Fruit fly (Drosophila melanogaster): ENCODE measurements around the gene CG43074.

Gene CG43074

dm6 chr3L:3436838-3437663 lies 47.4 kb downstream of the CG43074 start:
- no peak for TF ChIP-seq H15 (GFP tag; IDR thresholded peaks at IDR 0.05)
- TF ChIP-seq unpg (GFP tag; optimal IDR thresholded peaks at IDR 0.05) = peak; percentile 55
- peak; percentile 79 for TF ChIP-seq CG11504 (tag; optimal IDR thresholded peaks at IDR 0.05)
- TF ChIP-seq CG10654 (GFP tag; optimal IDR thresholded peaks at IDR 0.05) = no peak
- no peak for TF ChIP-seq gro (GFP tag; optimal IDR thresholded peaks at IDR 0.05)
- no peak for TF ChIP-seq hb (GFP tag; IDR thresholded peaks at IDR 0.05; ENCODE audit: partially characterized antibody)
- peak; percentile 74 for TF ChIP-seq PHDP (tag; optimal IDR thresholded peaks at IDR 0.05)
- TF ChIP-seq phol (tag; optimal IDR thresholded peaks at IDR 0.05) = peak; percentile 51
- TF ChIP-seq fd96Cb (tag; optimal IDR thresholded peaks at IDR 0.05) = peak; percentile 41
- no peak for TF ChIP-seq Oaz (GFP tag; IDR thresholded peaks at IDR 0.05)
- TF ChIP-seq Vsx1 (GFP tag; optimal IDR thresholded peaks at IDR 0.05) = peak; percentile 3
- no peak for TF ChIP-seq CG33557 (GFP tag; optimal IDR thresholded peaks at IDR 0.05)
- no peak for TF ChIP-seq CG5245 (GFP tag; optimal IDR thresholded peaks at IDR 0.05)
- peak; percentile 25 for TF ChIP-seq lilli (GFP tag; optimal IDR thresholded peaks at IDR 0.05)
- TF ChIP-seq bab2 (GFP tag; optimal IDR thresholded peaks at IDR 0.05) = no peak
- TF ChIP-seq CG10543 (GFP tag; optimal IDR thresholded peaks at IDR 0.05) = peak; percentile 26
- peak; percentile 40 for TF ChIP-seq CG13296 (GFP tag; optimal IDR thresholded peaks at IDR 0.05)
- peak; percentile 34 for TF ChIP-seq Hmr (GFP tag; optimal IDR thresholded peaks at IDR 0.05)
- TF ChIP-seq YL-1 (GFP tag; optimal IDR thresholded peaks at IDR 0.05) = no peak
- TF ChIP-seq ATbp (GFP tag; optimal IDR thresholded peaks at IDR 0.05) = peak; percentile 40
- TF ChIP-seq exex (tag; optimal IDR thresholded peaks at IDR 0.05) = peak; percentile 24
- TF ChIP-seq Fer1 (GFP tag; optimal IDR thresholded peaks at IDR 0.05) = peak; percentile 44
- TF ChIP-seq klu (GFP tag; IDR thresholded peaks at IDR 0.05) = no peak; the same call in 1 of the 2 replicates
- TF ChIP-seq dysf (GFP tag; IDR thresholded peaks at IDR 0.05) = peak; percentile 70; the same call in 2 of the 3 replicates
- TF ChIP-seq sima (GFP tag; optimal IDR thresholded peaks at IDR 0.05) = no peak
- TF ChIP-seq CG17361 (GFP tag; IDR thresholded peaks at IDR 0.05) = peak; percentile 71; the same call in 2 of the 3 replicates
- peak; percentile 52 for TF ChIP-seq Fer3 (tag; optimal IDR thresholded peaks at IDR 0.05)
- TF ChIP-seq Ssrp (tag; optimal IDR thresholded peaks at IDR 0.05) = peak; percentile 46
- peak; percentile 58 for TF ChIP-seq lab (GFP tag; optimal IDR thresholded peaks at IDR 0.05)
- peak; percentile 59 for TF ChIP-seq CG31441 (GFP tag; IDR thresholded peaks at IDR 0.05)
- no peak for TF ChIP-seq ac (GFP tag; optimal IDR thresholded peaks at IDR 0.05)
- TF ChIP-seq CG8924 (tag; optimal IDR thresholded peaks at IDR 0.05) = peak; percentile 73
- TF ChIP-seq ERR (GFP tag; optimal IDR thresholded peaks at IDR 0.05) = no peak
- no peak for TF ChIP-seq CG18476 (GFP tag; optimal IDR thresholded peaks at IDR 0.05)
- TF ChIP-seq Neu2 (GFP tag; optimal IDR thresholded peaks at IDR 0.05; ENCODE audit: borderline replicate concordance) = no peak
- no peak for TF ChIP-seq H2.0 (GFP tag; IDR thresholded peaks at IDR 0.05)
- peak; percentile 58 for TF ChIP-seq nmo (GFP tag; optimal IDR thresholded peaks at IDR 0.05)
- no peak for TF ChIP-seq CG10462 (GFP tag; optimal IDR thresholded peaks at IDR 0.05)
- TF ChIP-seq sug (tag; optimal IDR thresholded peaks at IDR 0.05) = peak; percentile 67
- no peak for TF ChIP-seq CG2889 (GFP tag; IDR thresholded peaks at IDR 0.05)
- TF ChIP-seq hkb (optimal IDR thresholded peaks at IDR 0.05) = no peak
- no peak for TF ChIP-seq hkb (GFP tag; IDR thresholded peaks at IDR 0.05)
- TF ChIP-seq CG12942 (GFP tag; optimal IDR thresholded peaks at IDR 0.05) = no peak
- peak; percentile 58 for TF ChIP-seq Oli (tag; optimal IDR thresholded peaks at IDR 0.05)
- peak; percentile 74 for TF ChIP-seq Meics (GFP tag; optimal IDR thresholded peaks at IDR 0.05)
- TF ChIP-seq Spps (tag; optimal IDR thresholded peaks at IDR 0.05) = no peak
- TF ChIP-seq bsh (GFP tag; optimal IDR thresholded peaks at IDR 0.05) = peak in 1 of 2 experiments; percentile 27
- TF ChIP-seq Hr51 (GFP tag; optimal IDR thresholded peaks at IDR 0.05) = peak in 1 of 2 experiments; percentile 84
